Fruit fly (Drosophila melanogaster) whole organism, embryonic: ENCODE results near the gene CG34295.

ENCODE experiments used
- Asciz ChIP-seq: fragments of 200-800 bp; sonication (Bioruptor generic); optimal IDR thresholded peaks from 2 replicates; lab custom pipeline; 2017; ENCODE audit warnings: missing biosample characterization, mild to moderate bottlenecking, missing genetic modification characterization, missing genetic modification reagents
- Atf6 ChIP-seq: fragments of 200-800 bp; sonication (Bioruptor generic); IDR thresholded peaks from 2 replicates; pipeline ENCODE4 v1.3.6; 2022; ENCODE audit warnings: missing biosample characterization, missing genetic modification characterization
- B-H2 ChIP-seq: fragments of 200-800 bp; sonication (Bioruptor generic); optimal IDR thresholded peaks from 2 replicates; lab custom pipeline; 2018; ENCODE audit warnings: missing biosample characterization, mild to moderate bottlenecking, missing genetic modification characterization
- CG10366 ChIP-seq: fragments of 200-800 bp; sonication (Bioruptor generic); IDR thresholded peaks from 2 replicates; pipeline ENCODE4 v1.3.6; 2022; ENCODE audit warnings: missing biosample characterization, missing genetic modification characterization
- CG10654 ChIP-seq: fragments of 200-800 bp; sonication (Bioruptor generic); optimal IDR thresholded peaks from 2 replicates; lab custom pipeline; 2016; ENCODE audit warnings: missing biosample characterization, missing genetic modification characterization
- CG11504 ChIP-seq: fragments of 200-800 bp; sonication (Bioruptor generic); optimal IDR thresholded peaks from 3 replicates; lab custom pipeline; 2019; ENCODE audit warnings: missing biosample characterization, mild to moderate bottlenecking, missing genetic modification characterization, moderate library complexity
- CG1233 ChIP-seq: fragments of 200-800 bp; sonication (Bioruptor generic); optimal IDR thresholded peaks from 4 replicates; lab custom pipeline; 2018; ENCODE audit warnings: missing biosample characterization, mild to moderate bottlenecking, missing genetic modification characterization
- CG12659 ChIP-seq: fragments of 200-800 bp; sonication (Bioruptor generic); optimal IDR thresholded peaks from 3 replicates; lab custom pipeline; 2017; ENCODE audit warnings: mild to moderate bottlenecking, missing biosample characterization, missing genetic modification reagents, missing genetic modification characterization
- CG12769 ChIP-seq: fragments of 200-800 bp; sonication (Bioruptor generic); optimal IDR thresholded peaks from 2 replicates; lab custom pipeline; 2019; ENCODE audit warnings: missing biosample characterization, mild to moderate bottlenecking, missing genetic modification characterization, moderate library complexity
- CG13287 ChIP-seq: fragments of 200-800 bp; sonication (Bioruptor generic); IDR thresholded peaks from 2 replicates; pipeline ENCODE4 v1.3.6; 2022; ENCODE audit warnings: missing biosample characterization, missing genetic modification characterization; ENCODE audit not compliant: partially characterized antibody
- CG14014 ChIP-seq: fragments of 200-800 bp; sonication (Bioruptor generic); IDR thresholded peaks from 2 replicates; pipeline ENCODE4 v1.3.6; 2022; ENCODE audit warnings: missing biosample characterization, missing genetic modification characterization
- CG1603 ChIP-seq: fragments of 200-800 bp; sonication (Bioruptor generic); optimal IDR thresholded peaks from 2 replicates; lab custom pipeline; 2019; ENCODE audit warnings: missing biosample characterization, mild to moderate bottlenecking, missing genetic modification characterization, moderate library complexity
- CG18262 ChIP-seq: fragments of 200-800 bp; optimal IDR thresholded peaks from 3 replicates; lab custom pipeline; 2019; ENCODE audit warnings: missing biosample characterization, mild to moderate bottlenecking, missing genetic modification characterization, moderate library complexity
- CG18599 ChIP-seq: fragments of 200-800 bp; sonication (Bioruptor generic); optimal IDR thresholded peaks from 3 replicates; lab custom pipeline; 2017; ENCODE audit warnings: missing biosample characterization, missing genetic modification characterization, mild to moderate bottlenecking, moderate library complexity, missing genetic modification reagents
- CG2875 ChIP-seq: fragments of 200-800 bp; sonication (Bioruptor generic); optimal IDR thresholded peaks from 2 replicates; lab custom pipeline; 2017; ENCODE audit warnings: missing biosample characterization, mild to moderate bottlenecking, missing genetic modification characterization, missing genetic modification reagents
- CG2889 ChIP-seq: fragments of 200-800 bp; sonication (Bioruptor generic); IDR thresholded peaks from 3 replicates; pipeline ENCODE4 v1.3.6; 2022; ENCODE audit warnings: missing biosample characterization, missing genetic modification characterization
- CG31365 ChIP-seq: fragments of 200-800 bp; sonication (Bioruptor generic); optimal IDR thresholded peaks from 2 replicates; lab custom pipeline; 2018; ENCODE audit warnings: missing biosample characterization, mild to moderate bottlenecking, missing genetic modification characterization
- CG4424 ChIP-seq: fragments of 200-800 bp; sonication (Bioruptor generic); optimal IDR thresholded peaks from 3 replicates; lab custom pipeline; 2016; ENCODE audit warnings: missing biosample characterization, missing genetic modification characterization
- CrebB ChIP-seq: fragments of 200-800 bp; sonication (Bioruptor generic); optimal IDR thresholded peaks from 3 replicates; lab custom pipeline; 2018; ENCODE audit warnings: missing biosample characterization, mild to moderate bottlenecking, missing genetic modification characterization
- Opbp ChIP-seq: fragments of 200-800 bp; sonication (Bioruptor generic); IDR thresholded peaks from 3 replicates; pipeline ENCODE4 v1.3.6; 2022; ENCODE audit warnings: missing biosample characterization, missing genetic modification characterization; ENCODE audit not compliant: partially characterized antibody
- Scr ChIP-seq: fragments of 200-800 bp; sonication (Bioruptor generic); IDR thresholded peaks from 2 replicates; pipeline ENCODE4 v1.3.6; 2022; ENCODE audit warnings: missing biosample characterization, missing genetic modification characterization; ENCODE audit not compliant: partially characterized antibody
- Sox102F ChIP-seq: fragments of 200-800 bp; sonication (Bioruptor generic); optimal IDR thresholded peaks from 2 replicates; lab custom pipeline; 2018; ENCODE audit warnings: missing biosample characterization, mild to moderate bottlenecking, missing genetic modification characterization, moderate library complexity
- ap ChIP-seq: fragments of 200-800 bp; sonication (Bioruptor generic); IDR thresholded peaks from 2 replicates; pipeline ENCODE4 v1.3.6; 2022; ENCODE audit warnings: missing biosample characterization, missing genetic modification characterization
- bowl ChIP-seq: fragments of 200-800 bp; sonication (Bioruptor generic); IDR thresholded peaks from 2 replicates; pipeline ENCODE4 v1.3.6; 2022; ENCODE audit warnings: missing biosample characterization, missing genetic modification characterization
- chn ChIP-seq: fragments of 200-800 bp; sonication (Bioruptor generic); optimal IDR thresholded peaks from 2 replicates; lab custom pipeline; 2016; ENCODE audit warnings: missing biosample characterization, missing genetic modification characterization
- danr ChIP-seq: fragments of 200-800 bp; sonication (Bioruptor generic); IDR thresholded peaks from 2 replicates; pipeline ENCODE4 v1.3.6; 2022; ENCODE audit warnings: missing biosample characterization, missing genetic modification characterization
- esg ChIP-seq: fragments of 200-800 bp; sonication (Bioruptor generic); conservative IDR thresholded peaks from 2 replicates; pipeline ENCODE4 v1.3.6; 2022; ENCODE audit warnings: missing biosample characterization, missing genetic modification characterization
- fd64A ChIP-seq: fragments of 200-800 bp; sonication (Bioruptor generic); optimal IDR thresholded peaks from 3 replicates; lab custom pipeline; 2018; ENCODE audit warnings: missing biosample characterization, mild to moderate bottlenecking, missing genetic modification characterization
- gcm2 ChIP-seq: fragments of 200-800 bp; sonication (Bioruptor generic); optimal IDR thresholded peaks from 2 replicates; lab custom pipeline; 2016; ENCODE audit warnings: missing biosample characterization, missing genetic modification characterization
- gem ChIP-seq: fragments of 200-800 bp; sonication (Bioruptor generic); optimal IDR thresholded peaks from 2 replicates; lab custom pipeline; 2019; ENCODE audit warnings: missing biosample characterization, mild to moderate bottlenecking, missing genetic modification characterization, moderate library complexity
- insv ChIP-seq, 2 experiments: fragments of 200-800 bp; sonication (Bioruptor generic); optimal IDR thresholded peaks; 3 replicates each; lab custom pipeline; 2016 to 2018; ENCODE audit warnings: missing biosample characterization in 2 of 2, missing genetic modification characterization in 2 of 2
- lola ChIP-seq, 3 experiments: fragments of >200 bp in 2 of 3; fragments of 200-800 bp in 1 of 3; sonication (Bioruptor generic) in 1 of 3; optimal IDR thresholded peaks; 2 replicates each; lab custom pipeline; 2017 to 2019; ENCODE audit warnings: missing biosample characterization in 3 of 3, missing genetic modification characterization in 3 of 3, mild to moderate bottlenecking in 1 of 3, moderate library complexity in 1 of 3
- lov ChIP-seq, 2 experiments: fragments of 200-800 bp in 1 of 2; fragments of >200 bp in 1 of 2; sonication (Bioruptor generic) in 1 of 2; IDR thresholded peaks in 1 of 2; optimal IDR thresholded peaks in 1 of 2; 2 replicates in 1 of 2; 3 replicates in 1 of 2; pipeline versions ENCODE4 v1.3.6 to Lab custom; 2017 to 2022; ENCODE audit warnings: missing biosample characterization in 1 of 2, missing genetic modification characterization in 1 of 2
- nerfin-1 ChIP-seq: fragments of 200-800 bp; sonication (Bioruptor generic); optimal IDR thresholded peaks from 3 replicates; lab custom pipeline; 2019; ENCODE audit warnings: missing biosample characterization, mild to moderate bottlenecking, missing genetic modification characterization, moderate library complexity
- otp ChIP-seq: fragments of 200-800 bp; sonication (Bioruptor generic); IDR thresholded peaks from 3 replicates; pipeline ENCODE4, ENCODE4 v1.3.6; 2022; ENCODE audit warnings: missing biosample characterization, missing genetic modification characterization
- pfk ChIP-seq: fragments of 200-800 bp; sonication (Bioruptor generic); optimal IDR thresholded peaks from 2 replicates; lab custom pipeline; 2018; ENCODE audit warnings: missing biosample characterization, mild to moderate bottlenecking, missing genetic modification characterization, moderate library complexity
- pita ChIP-seq: fragments of 200-800 bp; sonication (Bioruptor generic); optimal IDR thresholded peaks from 2 replicates; lab custom pipeline; 2017; ENCODE audit warnings: missing biosample characterization, mild to moderate bottlenecking, missing genetic modification characterization
- sens-2 ChIP-seq: fragments of 200-800 bp; sonication (Bioruptor generic); IDR thresholded peaks from 2 replicates; pipeline ENCODE4 v1.3.6; 2022; ENCODE audit warnings: missing biosample characterization, missing genetic modification characterization

The CG34295 gene

DNA sequence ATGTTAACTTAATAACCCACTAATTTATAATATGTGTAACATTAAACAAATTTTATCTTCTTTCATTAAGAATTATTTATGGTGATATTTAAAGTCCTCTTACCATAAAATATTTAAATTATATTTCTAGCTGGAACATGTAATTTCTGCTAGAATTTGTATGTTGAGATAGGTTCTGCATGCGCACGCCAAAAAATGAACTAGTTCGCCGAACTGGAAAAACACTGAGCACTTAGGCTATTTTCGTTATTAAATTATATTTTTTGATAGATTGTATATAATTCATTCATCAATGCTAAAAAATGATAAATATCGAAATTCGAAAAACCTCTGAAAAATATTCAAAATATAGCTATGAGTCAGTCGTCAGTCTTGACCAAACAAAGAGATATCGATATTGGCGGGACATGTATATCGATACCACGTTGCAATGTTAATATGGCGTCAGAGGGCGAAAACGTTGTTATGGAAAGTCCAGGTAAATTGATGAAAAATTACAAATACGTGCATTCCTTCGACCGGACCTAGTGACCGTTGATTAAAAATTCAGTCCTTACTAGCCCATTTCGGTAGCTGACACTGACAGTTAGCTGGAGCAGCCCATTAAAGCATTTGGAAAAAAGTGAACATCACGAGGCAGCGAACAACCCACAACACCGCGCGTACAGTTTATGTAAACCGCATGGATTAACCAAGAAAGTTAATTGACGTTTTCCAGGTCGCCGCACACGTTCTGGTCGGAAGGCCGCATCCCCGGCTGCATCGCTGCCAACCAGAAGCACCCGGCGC, 22.5 kb downstream of the CG34295 start, which contains the start of gene Prp39 (continued):
- no peak for TF ChIP-seq pita (GFP tag; lab: Kevin White, UChicago)
- no peak for TF ChIP-seq ap
- TF ChIP-seq CG31365 (tag; lab: Kevin White, UChicago), result no peak
- TF ChIP-seq Opbp (GFP tag; lab: Robert Waterston, UW), result peak; percentile 65; the same call in 2 of the 3 replicates
- TF ChIP-seq CG12659 (GFP tag; lab: Kevin White, UChicago), result no peak
- TF ChIP-seq CG4424 (GFP tag; lab: Kevin White, UChicago), result peak; percentile 40
- no peak for TF ChIP-seq otp (GFP tag; lab: Robert Waterston, UW)
- TF ChIP-seq Sox102F (GFP tag; lab: Kevin White, UChicago), result no peak
- TF ChIP-seq CG10654 (GFP tag; lab: Kevin White, UChicago), result no peak
- no peak for TF ChIP-seq CG2875 (GFP tag; lab: Kevin White, UChicago)
- TF ChIP-seq bowl (GFP tag; lab: Robert Waterston, UW), result no peak
- no peak for TF ChIP-seq CG18262 (tag; lab: Kevin White, UChicago)
- TF ChIP-seq CG14014 (GFP tag; lab: Robert Waterston, UW), result peak; percentile 46; the same call in 1 of the 2 replicates
- TF ChIP-seq gcm2, result no peak
- no peak for TF ChIP-seq Asciz
- no peak for TF ChIP-seq gem (tag; lab: Kevin White, UChicago)
- no peak for TF ChIP-seq insv (GFP tag; optimal IDR thresholded peaks at IDR 0.05; lab: Kevin White, UChicago)
- TF ChIP-seq CG12769 (tag; lab: Kevin White, UChicago), result no peak
- TF ChIP-seq pfk (GFP tag; lab: Kevin White, UChicago), result no peak
- no peak for TF ChIP-seq lov (optimal IDR thresholded peaks at IDR 0.05; lab: Kevin White, UChicago)
- TF ChIP-seq lov (GFP tag; IDR thresholded peaks at IDR 0.05; lab: Robert Waterston, UW), result no peak
- TF ChIP-seq sens-2, result no peak
- peak; percentile 71 for TF ChIP-seq CG1603 (tag; lab: Kevin White, UChicago)
- no peak for TF ChIP-seq CG18599 (GFP tag; lab: Kevin White, UChicago)
- TF ChIP-seq CG13287 (GFP tag; lab: Robert Waterston, UW), result peak; percentile 86
- TF ChIP-seq B-H2 (GFP tag; lab: Kevin White, UChicago), result no peak
- no peak for TF ChIP-seq fd64A (GFP tag; lab: Kevin White, UChicago)
- TF ChIP-seq CG11504, result no peak
- TF ChIP-seq CG1233 (GFP tag; lab: Kevin White, UChicago), result no peak
- no peak for TF ChIP-seq lola (GFP tag; optimal IDR thresholded peaks at IDR 0.05; lab: Kevin White, UChicago)
- TF ChIP-seq CG10366 (GFP tag; lab: Robert Waterston, UW), result peak; percentile 31
- no peak for TF ChIP-seq danr (GFP tag; lab: Robert Waterston, UW)
- TF ChIP-seq nerfin-1, result no peak
- TF ChIP-seq chn (GFP tag; lab: Kevin White, UChicago), result peak; percentile 27
- no peak for TF ChIP-seq CrebB
- TF ChIP-seq CG2889 (GFP tag; lab: Robert Waterston, UW), result no peak
- 0 out of 2 replicates have a peak, but pooled peaks have one; percentile 20 for TF ChIP-seq esg (GFP tag; lab: Robert Waterston, UW)
- TF ChIP-seq Scr (GFP tag; lab: Robert Waterston, UW), result peak; percentile 80
- peak; percentile 45; the same call in 1 of the 2 replicates for TF ChIP-seq Atf6 (GFP tag; lab: Robert Waterston, UW)
- TF ChIP-seq, all 482 proteins: peak for 138
